Fruit fly (Drosophila melanogaster): ENCODE results near the gene Rala.

Rala gene

DNA sequence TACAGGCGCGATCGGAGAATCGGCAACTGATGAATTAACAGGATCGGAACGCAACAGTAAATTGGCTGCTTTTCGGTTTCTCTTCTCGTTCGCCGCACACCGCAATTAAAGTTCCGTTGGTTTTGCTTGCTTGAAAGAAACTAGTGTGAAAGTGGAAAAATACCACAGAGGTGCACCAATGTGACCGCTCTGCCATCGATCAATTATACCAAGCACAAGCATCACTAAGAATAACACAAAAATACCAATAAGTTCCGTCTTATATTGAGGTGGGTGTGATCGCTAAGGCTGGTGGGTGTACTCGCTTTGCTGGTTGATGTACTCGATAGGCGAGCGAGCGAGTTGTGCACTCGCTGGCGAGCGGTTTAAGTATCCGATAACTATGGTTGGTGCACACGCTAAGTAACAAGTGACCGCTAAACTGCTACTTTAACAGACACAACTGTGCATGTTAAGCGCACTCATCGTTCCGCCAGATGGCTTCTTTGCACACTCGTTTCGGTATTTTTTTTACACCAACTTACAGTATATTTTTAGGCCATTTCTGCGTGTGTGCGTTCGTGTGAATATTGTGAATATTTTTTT is at the start of gene Rala, which contains the start of gene Tlk (continued):
- no peak for TF ChIP-seq zf30C (GFP tag; optimal IDR thresholded peaks at IDR 0.05)
- no peak for TF ChIP-seq CG14667 (GFP tag; IDR thresholded peaks at IDR 0.05)
- TF ChIP-seq fd102C (GFP tag; optimal IDR thresholded peaks at IDR 0.05), result no peak
- TF ChIP-seq danr (GFP tag; IDR thresholded peaks at IDR 0.05), result no peak
- 0 out of 3 replicates have a peak, but pooled peaks have one; percentile 26 for TF ChIP-seq zfh1 (GFP tag; IDR thresholded peaks at IDR 0.05)
- no peak for TF ChIP-seq Bdp1 (GFP tag; optimal IDR thresholded peaks at IDR 0.05)
- no peak for TF ChIP-seq CG6272 (GFP tag; IDR thresholded peaks at IDR 0.05)
- TF ChIP-seq CG3281 (GFP tag; optimal IDR thresholded peaks at IDR 0.05), result peak; percentile 9
- TF ChIP-seq CG15073 (GFP tag; optimal IDR thresholded peaks at IDR 0.05), result no peak
- peak; percentile 73 for TF ChIP-seq CG10267 (tag; optimal IDR thresholded peaks at IDR 0.05)
- no peak for TF ChIP-seq CG3726 (GFP tag; IDR thresholded peaks at IDR 0.05)
- peak; percentile 88 for TF ChIP-seq CG15514 (GFP tag; optimal IDR thresholded peaks at IDR 0.05)
- TF ChIP-seq maf-S (GFP tag; optimal IDR thresholded peaks at IDR 0.05), result peak; percentile 19
- no peak for TF ChIP-seq H2.0 (GFP tag; IDR thresholded peaks at IDR 0.05)
- no peak; the same call in 1 of the 2 replicates for TF ChIP-seq ara (GFP tag; IDR thresholded peaks at IDR 0.05)
- 0 out of 3 replicates have a peak, but pooled peaks have one; percentile 30 for TF ChIP-seq mld (GFP tag; IDR thresholded peaks at IDR 0.05; ENCODE audit: partially characterized antibody)
- no peak for TF ChIP-seq CG2199 (GFP tag; IDR thresholded peaks at IDR 0.05)
- no peak for TF ChIP-seq ash1 (GFP tag; optimal IDR thresholded peaks at IDR 0.05)
- TF ChIP-seq CG15696 (tag; optimal IDR thresholded peaks at IDR 0.05), result no peak
- TF ChIP-seq tx (GFP tag; optimal IDR thresholded peaks at IDR 0.05), result no peak
- no peak for TF ChIP-seq GATAe (GFP tag; conservative IDR thresholded peaks at IDR 0.05)
- no peak for TF ChIP-seq zfh2 (GFP tag; optimal IDR thresholded peaks at IDR 0.05)
- peak; percentile 23 for TF ChIP-seq CG7928 (GFP tag; optimal IDR thresholded peaks at IDR 0.05)
- TF ChIP-seq insv (GFP tag; optimal IDR thresholded peaks at IDR 0.05), result peak in 1 of 2 experiments; percentile 72
- TF ChIP-seq CG14441 (GFP tag; IDR thresholded peaks at IDR 0.05), result no peak
- TF ChIP-seq CG5953 (GFP tag; IDR thresholded peaks at IDR 0.05), result no peak
- TF ChIP-seq CoRest (tag; optimal IDR thresholded peaks at IDR 0.05), result peak; percentile 13
- TF ChIP-seq CG16863 (GFP tag; optimal IDR thresholded peaks at IDR 0.05), result no peak
- TF ChIP-seq Eip74EF (GFP tag; optimal IDR thresholded peaks at IDR 0.05), result peak in 1 of 2 experiments; percentile 8
- no peak for TF ChIP-seq CG13123 (GFP tag; optimal IDR thresholded peaks at IDR 0.05)
- TF ChIP-seq NfI (GFP tag; optimal IDR thresholded peaks at IDR 0.05), result no peak
- peak; percentile 5 for TF ChIP-seq fru (optimal IDR thresholded peaks at IDR 0.05)
- TF ChIP-seq CG2129 (GFP tag; IDR thresholded peaks at IDR 0.05; ENCODE audit: partially characterized antibody), result no peak
- no peak for TF ChIP-seq CG14050 (GFP tag; IDR thresholded peaks at IDR 0.05)
- no peak for TF ChIP-seq Kr (GFP tag; optimal IDR thresholded peaks at IDR 0.05)
- TF ChIP-seq Gug (GFP tag; IDR thresholded peaks at IDR 0.05), result no peak; the same call in 3 of the 4 replicates
- no peak for TF ChIP-seq Dll (GFP tag; IDR thresholded peaks at IDR 0.05; ENCODE audit: partially characterized antibody)
- peak; percentile 47 for TF ChIP-seq Sin3A (optimal IDR thresholded peaks at IDR 0.05)
- TF ChIP-seq CG11247 (GFP tag; IDR thresholded peaks at IDR 0.05), result no peak
- TF ChIP-seq CG9437 (GFP tag; optimal IDR thresholded peaks at IDR 0.05), result no peak
- TF ChIP-seq CG7745 (tag; optimal IDR thresholded peaks at IDR 0.05), result no peak
- TF ChIP-seq scrt (GFP tag; optimal IDR thresholded peaks at IDR 0.05), result no peak
- no peak for TF ChIP-seq cad (GFP tag; optimal IDR thresholded peaks at IDR 0.05)
- peak; percentile 30 for TF ChIP-seq PHDP (tag; optimal IDR thresholded peaks at IDR 0.05)
- no peak for TF ChIP-seq Ssrp (tag; optimal IDR thresholded peaks at IDR 0.05)
- peak; percentile 99 for TF ChIP-seq Lhr (GFP tag; optimal IDR thresholded peaks at IDR 0.05)
- TF ChIP-seq CG17359 (tag; optimal IDR thresholded peaks at IDR 0.05), result no peak
- no peak for TF ChIP-seq gro (GFP tag; optimal IDR thresholded peaks at IDR 0.05)
- TF ChIP-seq prd (optimal IDR thresholded peaks at IDR 0.05), result no peak
- no peak for TF ChIP-seq prd (GFP tag; IDR thresholded peaks at IDR 0.05)
- TF ChIP-seq CG1602 (GFP tag; optimal IDR thresholded peaks at IDR 0.05), result no peak
